Fruit fly (Drosophila melanogaster) whole organism, prepupa: ENCODE measurements around the gene CG44004.

Experiments used
- CG7368 ChIP-seq: fragments of 200-800 bp; sonication (Bioruptor generic); optimal IDR thresholded peaks from 3 replicates; lab custom pipeline; 2016; ENCODE audit warnings: missing biosample characterization, missing genetic modification characterization
- net ChIP-seq: fragments of 200-800 bp; sonication (Bioruptor generic); optimal IDR thresholded peaks from 3 replicates; lab custom pipeline; 2016; ENCODE audit warnings: missing biosample characterization, missing genetic modification characterization

- TF ChIP-seq CG7368 (GFP tag; lab: Kevin White, UChicago), result peak; percentile 16
- peak; percentile 22 for TF ChIP-seq net (GFP tag; lab: Kevin White, UChicago)
Measured at dm6 chr3L:18037459-18038092, 36.1 kb downstream of the CG44004 start.
